Worm (Caenorhabditis elegans): ENCODE data around the gene Y51B9A.6.

Gene Y51B9A.6

ce11 chrII:9362249-9362648, 40.7 kb downstream of the Y51B9A.6 start:
- TF ChIP-seq unc-62 (GFP tag; optimal IDR thresholded peaks at IDR 0.05 in 1 of 2) (peak in 1 of 2 experiments; percentile 72), unc-62 (tag; optimal IDR thresholded peaks at IDR 0.05) (no peak), daf-16 (GFP tag; optimal IDR thresholded peaks at IDR 0.05) (no peak), daf-16 (tag; optimal IDR thresholded peaks at IDR 0.05) (no peak)

ce11 chrII:9358230-9358629, 44.8 kb downstream of the Y51B9A.6 start, which contains the start of gene mel-11:
mel-11 (plus strand) TSS chrII:9358530.
- no peak for TF ChIP-seq madf-5 (GFP tag; IDR thresholded peaks at IDR 0.05)
- no peak for TF ChIP-seq unc-130 (GFP tag; optimal IDR thresholded peaks at IDR 0.05)
- TF ChIP-seq daf-16 (GFP tag; optimal IDR thresholded peaks at IDR 0.05), result no peak
- TF ChIP-seq daf-16 (tag; optimal IDR thresholded peaks at IDR 0.05), result no peak
- no peak for TF ChIP-seq ces-1 (GFP tag; optimal IDR thresholded peaks at IDR 0.05)

ce11 chrII:9356723-9357122, 46.3 kb downstream of the Y51B9A.6 start:
- TF ChIP-seq mes-2 (tag; optimal IDR thresholded peaks at IDR 0.05; ENCODE audit: poor library complexity, severe bottlenecking) (peak; percentile 19), tra-1 (GFP tag; IDR thresholded peaks at IDR 0.05) (no peak), dve-1 (tag; optimal IDR thresholded peaks at IDR 0.05; ENCODE audit: insufficient read depth) (peak; percentile 16), T26A8.4 (GFP tag; IDR thresholded peaks at IDR 0.05) (0 out of 2 replicates have a peak, but pooled peaks have one; percentile 30), Y5F2A.4 (GFP tag; optimal IDR thresholded peaks at IDR 0.05) (no peak), snpc-4 (tag; optimal IDR thresholded peaks at IDR 0.05) (no peak), saeg-2 (GFP tag; IDR thresholded peaks at IDR 0.05) (no peak), hmg-1.1 (GFP tag; IDR thresholded peaks at IDR 0.05) (peak; percentile 78), php-3 (GFP tag; IDR thresholded peaks at IDR 0.05) (no peak), lin-15B (tag; optimal IDR thresholded peaks at IDR 0.05) (no peak), unc-39 (tag; optimal IDR thresholded peaks at IDR 0.05) (no peak), daf-16 (GFP tag; optimal IDR thresholded peaks at IDR 0.05) (no peak), daf-16 (tag; optimal IDR thresholded peaks at IDR 0.05) (no peak), nhr-25 (tag; optimal IDR thresholded peaks at IDR 0.05; ENCODE audit: borderline replicate concordance, insufficient read depth) (peak; percentile 21), madf-5 (GFP tag; IDR thresholded peaks at IDR 0.05) (no peak), R02D3.7 (tag; optimal IDR thresholded peaks at IDR 0.05) (no peak), hlh-30 (tag; optimal IDR thresholded peaks at IDR 0.05; ENCODE audit: insufficient read depth) (peak; percentile 57), jun-1 (tag; optimal IDR thresholded peaks at IDR 0.05) (no peak), lim-7 (GFP tag; IDR thresholded peaks at IDR 0.05) (no peak), ZK337.2 (GFP tag; IDR thresholded peaks at IDR 0.05) (no peak), lsy-2 (tag; optimal IDR thresholded peaks at IDR 0.05) (peak in 1 of 2 experiments; percentile 47), lin-1 (GFP tag; IDR thresholded peaks at IDR 0.05) (no peak), mdl-1 (tag; optimal IDR thresholded peaks at IDR 0.05) (peak in 1 of 2 experiments; percentile 72), zfp-2 (tag; optimal IDR thresholded peaks at IDR 0.05) (no peak), vab-7 (GFP tag; IDR thresholded peaks at IDR 0.05) (no peak), ztf-7 (tag; optimal IDR thresholded peaks at IDR 0.05) (peak; percentile 1), nhr-102 (tag; optimal IDR thresholded peaks at IDR 0.05) (no peak), zip-2 (tag; optimal IDR thresholded peaks at IDR 0.05) (no peak), daf-8 (GFP tag; IDR thresholded peaks at IDR 0.05) (no peak), dpl-1 (GFP tag; optimal IDR thresholded peaks at IDR 0.05) (peak; percentile 19), lin-38 (GFP tag; IDR thresholded peaks at IDR 0.05) (peak; percentile 35; the same call in 1 of the 2 replicates), nhr-77 (tag; optimal IDR thresholded peaks at IDR 0.05) (no peak), F10B5.3 (tag; optimal IDR thresholded peaks at IDR 0.05) (no peak), spr-3 (GFP tag; optimal IDR thresholded peaks at IDR 0.05) (no peak), ceh-32 (tag; optimal IDR thresholded peaks at IDR 0.05; ENCODE audit: poor library complexity) (no peak), egl-43 (GFP tag; IDR thresholded peaks at IDR 0.05) (peak; percentile 53; the same call in 1 of the 2 replicates), F37D6.2 (tag; optimal IDR thresholded peaks at IDR 0.05) (no peak), T20F7.1 (GFP tag; optimal IDR thresholded peaks at IDR 0.05) (no peak), mep-1 (tag; optimal IDR thresholded peaks at IDR 0.05) (peak; percentile 67), daf-19 (GFP tag; conservative IDR thresholded peaks at IDR 0.05) (no peak), pha-4 (GFP tag; IDR thresholded peaks at IDR 0.05) (0 out of 2 replicates have a peak, but pooled peaks have one; percentile 30), pha-4 (tag; optimal IDR thresholded peaks at IDR 0.05) (no peak), dmd-8 (GFP tag; IDR thresholded peaks at IDR 0.05) (no peak)
